Worm (Caenorhabditis elegans) whole organism, young adult: ENCODE results near the gene zig-2.
A peak's percentile ranks its signal among the peaks of the same experiment; 100 is the strongest.

Experiments
- B0035.1 ChIP-seq: sonication (generic microtip); optimal IDR thresholded peaks from 2 replicates; lab custom pipeline; 2016; ENCODE audit warnings: missing genetic modification characterization, mild to moderate bottlenecking, missing compliant biosample characterization, missing genotype, missing genetic modification reagents
- D2030.7 ChIP-seq: fragments of 200-800 bp; sonication (Bioruptor generic); IDR thresholded peaks from 2 replicates; pipeline ENCODE4 v1.3.6; 2022; ENCODE audit warnings: missing genetic modification reagents, missing genetic modification characterization, missing compliant biosample characterization
- F33H1.4 ChIP-seq: fragments of 200-800 bp; sonication (Bioruptor generic); IDR thresholded peaks from 2 replicates; pipeline ENCODE4 v1.3.6; 2022; ENCODE audit warnings: missing genetic modification reagents, missing genetic modification characterization, missing compliant biosample characterization
- F37B4.10 ChIP-seq: fragments of 200-800 bp; sonication (Bioruptor generic); IDR thresholded peaks from 2 replicates; pipeline ENCODE4 v1.3.6; 2022; ENCODE audit warnings: missing genetic modification characterization, missing compliant biosample characterization
- F39B2.1 ChIP-seq: fragments of 200-800 bp; sonication (Bioruptor generic); IDR thresholded peaks from 2 replicates; pipeline ENCODE4 v1.3.6; 2022; ENCODE audit warnings: missing genetic modification reagents, missing genetic modification characterization, missing compliant biosample characterization
- F52B5.7 ChIP-seq: sonication (generic microtip); optimal IDR thresholded peaks from 2 replicates; lab custom pipeline; 2016; ENCODE audit warnings: mild to moderate bottlenecking, missing genetic modification characterization, missing compliant biosample characterization
- K12H6.12 ChIP-seq: fragments of 200-800 bp; sonication (Bioruptor generic); optimal IDR thresholded peaks from 2 replicates; lab custom pipeline; 2018; ENCODE audit warnings: mild to moderate bottlenecking, missing genetic modification characterization, missing compliant biosample characterization
- Y56A3A.18 ChIP-seq: fragments of 200-800 bp; sonication (Bioruptor generic); IDR thresholded peaks from 2 replicates; pipeline ENCODE4 v1.3.6; 2022; ENCODE audit warnings: missing genetic modification reagents, missing genetic modification characterization, missing compliant biosample characterization
- ZK185.1 ChIP-seq: sonication (generic microtip); optimal IDR thresholded peaks from 2 replicates; lab custom pipeline; 2016; ENCODE audit warnings: mild to moderate bottlenecking, missing genetic modification characterization, missing compliant biosample characterization; ENCODE audit not compliant: poor library complexity, severe bottlenecking
- atf-7 ChIP-seq: sonication (generic microtip); optimal IDR thresholded peaks from 2 replicates; lab custom pipeline; 2017; ENCODE audit warnings: mild to moderate bottlenecking, missing genetic modification characterization, missing compliant biosample characterization
- bed-2 ChIP-seq: fragments of 200-800 bp; sonication (Bioruptor generic); IDR thresholded peaks from 2 replicates; pipeline ENCODE4 v1.3.6; 2022; ENCODE audit warnings: missing genetic modification reagents, missing genetic modification characterization, missing compliant biosample characterization
- cebp-2 ChIP-seq: fragments of 200-800 bp; sonication (Bioruptor generic); IDR thresholded peaks from 2 replicates; pipeline ENCODE4 v1.3.6; 2022; ENCODE audit warnings: missing genetic modification characterization, missing compliant biosample characterization
- ceh-100 ChIP-seq: fragments of 200-800 bp; sonication (Bioruptor generic); IDR thresholded peaks from 2 replicates; pipeline ENCODE4 v1.3.6; 2022; ENCODE audit warnings: missing genetic modification reagents, missing genetic modification characterization, missing compliant biosample characterization
- ceh-27 ChIP-seq: fragments of 200-800 bp; sonication (Bioruptor generic); optimal IDR thresholded peaks from 2 replicates; lab custom pipeline; 2018; ENCODE audit warnings: mild to moderate bottlenecking, missing genetic modification characterization, moderate library complexity, missing compliant biosample characterization
- ceh-58 ChIP-seq: fragments of 200-800 bp; sonication (Bioruptor generic); IDR thresholded peaks from 2 replicates; pipeline ENCODE4 v1.3.6; 2022; ENCODE audit warnings: missing genetic modification characterization, missing compliant biosample characterization
- ceh-79 ChIP-seq: sonication (generic microtip); optimal IDR thresholded peaks from 2 replicates; lab custom pipeline; 2017; ENCODE audit warnings: mild to moderate bottlenecking, missing genetic modification characterization, missing compliant biosample characterization
- ceh-91 ChIP-seq: fragments of 200-800 bp; sonication (Bioruptor generic); IDR thresholded peaks from 2 replicates; pipeline ENCODE4 v1.3.6; 2022; ENCODE audit warnings: missing genetic modification reagents, missing genetic modification characterization, missing compliant biosample characterization
- dpff-1 ChIP-seq: sonication (generic microtip); optimal IDR thresholded peaks from 2 replicates; lab custom pipeline; 2017; ENCODE audit warnings: mild to moderate bottlenecking, missing genetic modification characterization, missing compliant biosample characterization
- efl-1 ChIP-seq: fragments of 150-350 bp; optimal IDR thresholded peaks from 2 replicates; lab custom pipeline; 2014; ENCODE audit warnings: missing biosample characterization, missing genetic modification reagents, missing genetic modification characterization
- egrh-3 ChIP-seq: fragments of 200-800 bp; sonication (Bioruptor generic); IDR thresholded peaks from 2 replicates; pipeline ENCODE4 v1.3.6; 2022; ENCODE audit warnings: missing genetic modification reagents, missing genetic modification characterization, missing compliant biosample characterization
- ekl-4 ChIP-seq: fragments of 200-800 bp; sonication (Bioruptor generic); IDR thresholded peaks from 2 replicates; pipeline ENCODE4 v1.3.6; 2022; ENCODE audit warnings: missing genetic modification reagents, missing genetic modification characterization, missing compliant biosample characterization
- fkh-3 ChIP-seq: sonication (generic microtip); optimal IDR thresholded peaks from 2 replicates; lab custom pipeline; 2016; ENCODE audit warnings: mild to moderate bottlenecking, missing genetic modification characterization, missing compliant biosample characterization
- him-1 ChIP-seq: sonication (generic microtip); optimal IDR thresholded peaks from 2 replicates; lab custom pipeline; 2016; ENCODE audit warnings: missing genotype, missing genetic modification reagents, missing genetic modification characterization, missing compliant biosample characterization
- hlh-12 ChIP-seq: sonication (generic microtip); optimal IDR thresholded peaks from 2 replicates; lab custom pipeline; 2016; ENCODE audit warnings: missing genetic modification characterization, missing compliant biosample characterization
- hlh-26 ChIP-seq: fragments of 200-800 bp; sonication (Bioruptor generic); conservative IDR thresholded peaks from 2 replicates; pipeline ENCODE4 v1.3.6; 2022; ENCODE audit warnings: missing genetic modification reagents, missing genetic modification characterization, missing compliant biosample characterization
- hmg-20 ChIP-seq: fragments of 200-800 bp; sonication (Bioruptor generic); IDR thresholded peaks from 2 replicates; pipeline ENCODE4 v1.3.6; 2022; ENCODE audit warnings: missing genetic modification reagents, missing genetic modification characterization, missing compliant biosample characterization
- hsf-1 ChIP-seq: fragments of 200-800 bp; sonication (Bioruptor generic); IDR thresholded peaks from 2 replicates; pipeline ENCODE4 v1.3.6; 2022; ENCODE audit warnings: missing genetic modification reagents, missing genetic modification characterization, missing compliant biosample characterization
- let-607 ChIP-seq, 2 experiments: fragments of 200-800 bp in 1 of 2; sonication (Bioruptor generic) in 1 of 2; sonication (generic microtip) in 1 of 2; optimal IDR thresholded peaks; 2 replicates each; lab custom pipeline; 2016 to 2018; ENCODE audit warnings: mild to moderate bottlenecking in 2 of 2, missing compliant biosample characterization in 2 of 2, missing genetic modification characterization in 2 of 2, moderate library complexity in 2 of 2, missing genotype in 1 of 2
- lin-35 ChIP-seq, 3 experiments: fragments of 150-350 bp in 2 of 3; sonication (generic microtip) in 1 of 3; optimal IDR thresholded peaks; 2 replicates each; lab custom pipeline; 2014 to 2018; ENCODE audit warnings: missing biosample characterization in 3 of 3, missing genetic modification characterization in 3 of 3, missing genetic modification reagents in 3 of 3
- lin-40 ChIP-seq: sonication (generic microtip); optimal IDR thresholded peaks from 2 replicates; lab custom pipeline; 2016; ENCODE audit warnings: missing genetic modification characterization, mild to moderate bottlenecking, missing compliant biosample characterization, missing genotype, missing genetic modification reagents
- lin-54 ChIP-seq: fragments of 200-800 bp; sonication (Bioruptor generic); optimal IDR thresholded peaks from 2 replicates; lab custom pipeline; 2018; ENCODE audit warnings: mild to moderate bottlenecking, missing genetic modification characterization, missing compliant biosample characterization
- lsl-1 ChIP-seq: fragments of 200-800 bp; sonication (Bioruptor generic); optimal IDR thresholded peaks from 2 replicates; lab custom pipeline; 2018; ENCODE audit warnings: mild to moderate bottlenecking, missing genetic modification characterization, moderate library complexity, missing compliant biosample characterization
- mcd-1 ChIP-seq: fragments of 200-800 bp; sonication (Bioruptor generic); IDR thresholded peaks from 2 replicates; pipeline ENCODE4 v1.3.6; 2022; ENCODE audit warnings: missing genetic modification reagents, missing genetic modification characterization, missing compliant biosample characterization
- mes-4 ChIP-seq: sonication (generic microtip); optimal IDR thresholded peaks from 2 replicates; lab custom pipeline; 2016; ENCODE audit warnings: missing genotype, missing genetic modification characterization, missing compliant biosample characterization
- nfya-1 ChIP-seq: sonication (generic microtip); optimal IDR thresholded peaks from 2 replicates; lab custom pipeline; 2017; ENCODE audit warnings: antibody characterized with exemption, missing compliant biosample characterization, missing genetic modification characterization, borderline replicate concordance; ENCODE audit not compliant: insufficient read depth
- nhr-120 ChIP-seq: fragments of 200-800 bp; sonication (Bioruptor generic); IDR thresholded peaks from 2 replicates; pipeline ENCODE4 v1.3.6; 2022; ENCODE audit warnings: missing genetic modification characterization, missing compliant biosample characterization
- nhr-27 ChIP-seq: fragments of 200-800 bp; sonication (Bioruptor generic); optimal IDR thresholded peaks from 2 replicates; lab custom pipeline; 2018; ENCODE audit warnings: mild to moderate bottlenecking, missing genetic modification characterization, moderate library complexity, missing compliant biosample characterization
- pha-4 ChIP-seq: fragments of 150-350 bp; sonication (generic microtip); optimal IDR thresholded peaks from 2 replicates; lab custom pipeline; 2014; ENCODE audit warnings: missing biosample characterization, missing genetic modification reagents, missing genetic modification characterization
- rcor-1 ChIP-seq: fragments of 200-800 bp; sonication (Bioruptor generic); IDR thresholded peaks from 2 replicates; pipeline ENCODE4 v1.3.6; 2022; ENCODE audit warnings: missing genetic modification reagents, missing genetic modification characterization, missing compliant biosample characterization
- rpc-1 ChIP-seq, 2 experiments: fragments of 150-350 bp in 1 of 2; sonication (generic microtip) in 1 of 2; optimal IDR thresholded peaks; 2 replicates each; lab custom pipeline; 2014 to 2018; ENCODE audit warnings: missing biosample characterization in 1 of 2, missing genetic modification characterization in 1 of 2, missing genetic modification reagents in 1 of 2, missing genotype in 1 of 2
- snpc-1.1 ChIP-seq: sonication (generic microtip); optimal IDR thresholded peaks from 2 replicates; lab custom pipeline; 2017; ENCODE audit warnings: missing genetic modification characterization, mild to moderate bottlenecking, missing compliant biosample characterization, antibody characterized with exemption, moderate library complexity, missing genotype, missing genetic modification reagents; ENCODE audit not compliant: insufficient read depth
- tlf-1 ChIP-seq: fragments of 200-800 bp; sonication (Bioruptor generic); optimal IDR thresholded peaks from 2 replicates; lab custom pipeline; 2018; ENCODE audit warnings: mild to moderate bottlenecking, missing genetic modification characterization, missing compliant biosample characterization
- unc-130 ChIP-seq: sonication (generic microtip); optimal IDR thresholded peaks from 2 replicates; lab custom pipeline; 2016; ENCODE audit warnings: missing genetic modification reagents, missing genetic modification characterization, missing compliant biosample characterization
- zfh-2 ChIP-seq: fragments of 200-800 bp; sonication (Bioruptor generic); conservative IDR thresholded peaks from 2 replicates; pipeline ENCODE4 v1.3.6; 2022; ENCODE audit warnings: missing genetic modification reagents, missing genetic modification characterization, missing compliant biosample characterization
- ztf-22 ChIP-seq: fragments of 200-800 bp; sonication (Bioruptor generic); optimal IDR thresholded peaks from 2 replicates; lab custom pipeline; 2018; ENCODE audit warnings: mild to moderate bottlenecking, missing genetic modification characterization, moderate library complexity, missing compliant biosample characterization
- ztf-26 ChIP-seq: sonication (generic microtip); optimal IDR thresholded peaks from 2 replicates; lab custom pipeline; 2017; ENCODE audit warnings: missing genetic modification characterization, missing compliant biosample characterization
- ztf-28 ChIP-seq: fragments of 200-800 bp; sonication (Bioruptor generic); IDR thresholded peaks from 2 replicates; pipeline ENCODE4 v1.3.6; 2022; ENCODE audit warnings: missing genetic modification reagents, missing genetic modification characterization, missing compliant biosample characterization

Gene zig-2

DNA sequence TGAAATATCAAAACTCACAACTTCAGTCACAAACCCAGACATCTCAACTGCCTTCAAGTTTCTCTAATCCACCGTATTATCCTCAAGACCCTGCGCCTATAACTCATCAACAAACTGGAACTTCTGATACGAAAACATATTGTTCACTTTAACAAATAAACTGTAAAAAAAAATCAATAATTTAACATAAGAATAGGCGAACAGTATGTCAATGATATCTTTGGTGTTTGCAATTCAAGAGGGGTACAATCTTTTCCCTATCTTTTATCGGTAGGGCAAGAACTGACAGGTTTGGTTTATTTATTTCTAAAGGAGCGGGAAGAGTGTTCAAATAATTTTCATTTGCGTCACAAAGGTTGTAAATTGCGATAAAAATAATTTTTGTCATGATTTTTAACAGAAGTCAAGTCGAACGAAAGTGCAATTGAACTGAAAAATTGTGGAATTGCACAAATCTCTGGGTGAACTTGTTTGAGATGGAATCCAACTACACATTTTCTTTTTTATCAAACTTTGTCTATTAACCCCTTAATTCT is 21.8 kb upstream of the zig-2 start (continued):
- TF ChIP-seq ceh-27 (GFP tag; lab: Kevin White, UChicago) (peak; percentile 98), ztf-26 (tag; lab: Kevin White, UChicago) (peak; percentile 99), K12H6.12 (tag; lab: Kevin White, UChicago) (peak; percentile 96), F52B5.7 (tag; lab: Kevin White, UChicago) (peak; percentile 77), let-607 (tag; optimal IDR thresholded peaks at IDR 0.05; lab: Kevin White, UChicago) (peak; percentile 76 to 93), tlf-1 (peak; percentile 97), dpff-1 (tag; lab: Kevin White, UChicago) (peak; percentile 86), ztf-22 (peak; percentile 67), B0035.1 (tag; lab: Kevin White, UChicago) (peak; percentile 95), nfya-1 (no peak), ekl-4 (GFP tag; lab: Robert Waterston, UW) (peak; percentile 73), nhr-27 (tag; lab: Kevin White, UChicago) (peak; percentile 80), F37B4.10 (GFP tag; lab: Robert Waterston, UW) (no peak), efl-1 (GFP tag; lab: Kevin White, UChicago) (no peak), rpc-1 (optimal IDR thresholded peaks at IDR 0.05; lab: Kevin White, UChicago) (peak; percentile 15), rpc-1 (tag; optimal IDR thresholded peaks at IDR 0.05; lab: Kevin White, UChicago) (no peak), ceh-79 (tag; lab: Kevin White, UChicago) (peak; percentile 86), ceh-58 (GFP tag; lab: Robert Waterston, UW) (no peak), ztf-28 (no peak), snpc-1.1 (tag; lab: Kevin White, UChicago) (peak; percentile 53), mcd-1 (GFP tag; lab: Robert Waterston, UW) (peak; percentile 82), lin-40 (tag; lab: Kevin White, UChicago) (peak; percentile 100), ceh-100 (peak; percentile 74), cebp-2 (GFP tag; lab: Robert Waterston, UW) (peak; percentile 93; the same call in 1 of the 2 replicates), rcor-1 (peak; percentile 94), lin-35 (GFP tag; optimal IDR thresholded peaks at IDR 0.05; lab: Kevin White, UChicago) (peak in 2 of 3 experiments; percentile 86 to 98), mes-4 (tag; lab: Kevin White, UChicago) (no peak), F33H1.4 (GFP tag; lab: Robert Waterston, UW) (no peak), zfh-2 (GFP tag; lab: Robert Waterston, UW) (no peak), ZK185.1 (peak; percentile 99), pha-4 (tag; lab: Kevin White, UChicago) (peak; percentile 97), Y56A3A.18 (peak; percentile 98), bed-2 (GFP tag; lab: Robert Waterston, UW) (peak; percentile 29; the same call in 1 of the 2 replicates), hlh-12 (tag; lab: Kevin White, UChicago) (no peak), egrh-3 (GFP tag; lab: Robert Waterston, UW) (0 out of 2 replicates have a peak, but pooled peaks have one; percentile 16), lsl-1 (GFP tag; lab: Kevin White, UChicago) (no peak), hmg-20 (GFP tag; lab: Robert Waterston, UW) (peak; percentile 91), unc-130 (GFP tag; lab: Kevin White, UChicago) (peak; percentile 33), F39B2.1 (GFP tag; lab: Robert Waterston, UW) (no peak), him-1 (tag; lab: Kevin White, UChicago) (no peak), lin-54 (GFP tag; lab: Kevin White, UChicago) (peak; percentile 88), hsf-1 (GFP tag; lab: Robert Waterston, UW) (0 out of 2 replicates have a peak, but pooled peaks have one; percentile 20), hlh-26 (no peak), D2030.7 (GFP tag; lab: Robert Waterston, UW) (no peak), atf-7 (tag; lab: Kevin White, UChicago) (peak; percentile 98), fkh-3 (tag; lab: Kevin White, UChicago) (no peak), ceh-91 (GFP tag; lab: Robert Waterston, UW) (no peak), nhr-120 (GFP tag; lab: Robert Waterston, UW) (no peak)
